Worm (Caenorhabditis elegans) whole organism, L4/young adult: ENCODE data around the gene sma-9.
A peak's percentile ranks its signal among the peaks of the same experiment; 100 is the strongest.

Source experiments
- W03F9.2 ChIP-seq: fragments of 150-350 bp; optimal IDR thresholded peaks from 2 replicates; lab custom pipeline; 2014; ENCODE audit warnings: missing biosample characterization, missing genetic modification characterization
- dao-5 ChIP-seq: sonication (generic microtip); optimal IDR thresholded peaks from 2 replicates; lab custom pipeline; 2016; ENCODE audit warnings: missing genotype, missing genetic modification characterization, moderate library complexity, missing compliant biosample characterization
- him-1 ChIP-seq: sonication (generic microtip); optimal IDR thresholded peaks from 2 replicates; lab custom pipeline; 2016; ENCODE audit warnings: missing genotype, missing genetic modification reagents, missing genetic modification characterization, missing compliant biosample characterization

sma-9 gene

ce11 chrX:10804441-10804840 is 35.4 kb downstream of the sma-9 start, which contains the start of gene F31B12.4:
TSS of gene F31B12.4 (plus strand) at chrX:10804741.
- TF ChIP-seq dao-5 (tag; lab: Kevin White, UChicago) (no peak), him-1 (tag; lab: Kevin White, UChicago) (no peak), W03F9.2 (tag; lab: Kevin White, UChicago) (no peak)

- TF ChIP-seq him-1 (tag; lab: Kevin White, UChicago) (no peak), dao-5 (tag; lab: Kevin White, UChicago) (no peak), W03F9.2 (tag; lab: Kevin White, UChicago) (no peak)
Observed at ce11 chrX:10820511-10820910, 51.4 kb downstream of the sma-9 start, which contains the start of gene F31B12.3. TSS of gene F31B12.3 (minus strand) at chrX:10820611.

DNA sequence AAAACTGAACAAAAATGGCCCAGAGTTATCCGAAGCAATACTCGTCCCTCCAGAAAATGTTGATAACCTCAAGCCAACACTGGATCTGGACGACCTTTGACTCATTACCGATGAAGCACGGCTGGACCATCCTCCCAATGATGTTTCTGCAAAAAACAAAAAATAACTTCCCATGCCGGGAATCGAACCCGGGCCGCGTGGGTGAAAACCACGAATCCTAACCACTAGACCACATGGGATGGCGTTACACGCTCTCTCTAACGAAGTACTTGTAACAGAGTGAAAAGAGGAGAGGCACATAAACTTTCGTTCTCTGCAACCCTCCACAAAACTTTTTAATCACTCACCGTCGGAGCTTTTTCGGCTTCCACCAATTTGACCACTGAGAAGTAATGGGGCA is 52.1 kb downstream of the sma-9 start:
- TF ChIP-seq dao-5 (tag; lab: Kevin White, UChicago) (peak; percentile 41), him-1 (tag; lab: Kevin White, UChicago) (peak; percentile 62), W03F9.2 (tag; lab: Kevin White, UChicago) (no peak)
